Worm (Caenorhabditis elegans): ENCODE results near the gene crh-2.

DNA sequence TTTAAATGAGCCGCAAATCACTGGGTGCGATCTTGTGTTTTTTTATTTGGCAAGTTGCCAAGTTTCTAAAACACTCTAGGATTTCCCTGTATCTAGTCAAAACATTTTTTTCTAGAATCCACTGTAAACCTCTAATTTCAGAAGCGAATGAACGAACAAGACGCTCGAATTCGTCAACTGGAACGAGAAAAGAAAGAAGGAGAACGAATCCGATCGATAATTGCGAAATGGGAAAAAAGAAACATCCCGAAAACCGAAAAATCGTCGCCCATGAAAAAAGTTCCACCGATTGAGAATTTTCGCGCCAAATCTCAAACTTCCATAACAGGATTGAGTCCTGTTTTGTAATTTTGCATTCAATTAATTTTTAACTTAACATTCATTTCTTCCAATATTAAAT is 10.4 kb downstream of the crh-2 start:
- no peak for TF ChIP-seq flt-1 (GFP tag; IDR thresholded peaks at IDR 0.05)
- TF ChIP-seq ztf-23 (GFP tag; IDR thresholded peaks at IDR 0.05): no peak

Data from whole organism, midembryonic.